Fruit fly (Drosophila melanogaster): ENCODE results near the gene CG8565.

Gene CG8565

dm6 chrX:15852815-15853542 lies 15.3 kb downstream of the CG8565 start, which contains the start of the genes UBL3 and CG15914 (continued):
- peak; percentile 82 for TF ChIP-seq nerfin-1 (tag; optimal IDR thresholded peaks at IDR 0.05)
- TF ChIP-seq dpn (GFP tag; optimal IDR thresholded peaks at IDR 0.05), result no peak
- TF ChIP-seq CG17912 (GFP tag; optimal IDR thresholded peaks at IDR 0.05), result no peak
- no peak for TF ChIP-seq seq (GFP tag; IDR thresholded peaks at IDR 0.05)
- peak; percentile 13 for TF ChIP-seq CG34376 (GFP tag; optimal IDR thresholded peaks at IDR 0.05)
- TF ChIP-seq Camta (GFP tag; optimal IDR thresholded peaks at IDR 0.05), result no peak
- TF ChIP-seq H2.0 (GFP tag; IDR thresholded peaks at IDR 0.05), result no peak
- TF ChIP-seq CG11695 (GFP tag; IDR thresholded peaks at IDR 0.05), result no peak
- TF ChIP-seq row (GFP tag; IDR thresholded peaks at IDR 0.05), result peak; percentile 53
- TF ChIP-seq exex (tag; optimal IDR thresholded peaks at IDR 0.05), result no peak
- TF ChIP-seq crp (GFP tag; optimal IDR thresholded peaks at IDR 0.05), result peak; percentile 44 to 89
- peak in 1 of 2 experiments; percentile 53 for TF ChIP-seq Pdp1 (GFP tag; optimal IDR thresholded peaks at IDR 0.05)
- TF ChIP-seq CG15269 (tag; optimal IDR thresholded peaks at IDR 0.05), result no peak
- no peak for TF ChIP-seq CG11398 (GFP tag; optimal IDR thresholded peaks at IDR 0.05)
- TF ChIP-seq Dll (GFP tag; IDR thresholded peaks at IDR 0.05; ENCODE audit: partially characterized antibody), result 0 out of 4 replicates have a peak, but pooled peaks have one; percentile 32
- TF ChIP-seq CG13424 (tag; optimal IDR thresholded peaks at IDR 0.05), result peak; percentile 6
- no peak for TF ChIP-seq CG10321 (GFP tag; IDR thresholded peaks at IDR 0.05)
- TF ChIP-seq Doc3 (GFP tag; IDR thresholded peaks at IDR 0.05; ENCODE audit: partially characterized antibody), result no peak
- no peak for TF ChIP-seq bbx (GFP tag; IDR thresholded peaks at IDR 0.05; ENCODE audit: partially characterized antibody)
- peak in 1 of 2 experiments; percentile 34 for TF ChIP-seq insv (GFP tag; optimal IDR thresholded peaks at IDR 0.05)
- TF ChIP-seq CG6765 (GFP tag; optimal IDR thresholded peaks at IDR 0.05), result no peak
- peak; percentile 9 for TF ChIP-seq zen (tag; optimal IDR thresholded peaks at IDR 0.05)
- no peak for TF ChIP-seq CG8290 (GFP tag; optimal IDR thresholded peaks at IDR 0.05)
- TF ChIP-seq CG8290 (tag; optimal IDR thresholded peaks at IDR 0.05), result peak in 1 of 2 experiments; percentile 9
- TF ChIP-seq ewg (GFP tag; optimal IDR thresholded peaks at IDR 0.05), result peak; percentile 60
- no peak for TF ChIP-seq ci (GFP tag; IDR thresholded peaks at IDR 0.05)
- no peak for TF ChIP-seq Adf1 (GFP tag; IDR thresholded peaks at IDR 0.05)
- TF ChIP-seq sqz (GFP tag; optimal IDR thresholded peaks at IDR 0.05), result peak; percentile 91
- TF ChIP-seq Vsx1 (GFP tag; optimal IDR thresholded peaks at IDR 0.05), result peak; percentile 12
- TF ChIP-seq Lhr (GFP tag; optimal IDR thresholded peaks at IDR 0.05), result peak; percentile 47
- TF ChIP-seq CG9797 (GFP tag; optimal IDR thresholded peaks at IDR 0.05), result peak; percentile 95
- TF ChIP-seq YL-1 (GFP tag; optimal IDR thresholded peaks at IDR 0.05), result peak; percentile 51
- no peak for TF ChIP-seq zfh2 (GFP tag; optimal IDR thresholded peaks at IDR 0.05)
- 0 out of 2 replicates have a peak, but pooled peaks have one; percentile 34 for TF ChIP-seq unc-4 (GFP tag; IDR thresholded peaks at IDR 0.05; ENCODE audit: partially characterized antibody)
- TF ChIP-seq TFAM (GFP tag; optimal IDR thresholded peaks at IDR 0.05), result no peak
- TF ChIP-seq prd (optimal IDR thresholded peaks at IDR 0.05), result no peak
- TF ChIP-seq prd (GFP tag; IDR thresholded peaks at IDR 0.05), result no peak
- TF ChIP-seq Bgb (GFP tag; IDR thresholded peaks at IDR 0.05; ENCODE audit: partially characterized antibody), result no peak
- TF ChIP-seq gfzf (GFP tag; optimal IDR thresholded peaks at IDR 0.05), result peak; percentile 81
- no peak for TF ChIP-seq dmrt11E (tag; optimal IDR thresholded peaks at IDR 0.05)
- peak; percentile 72 for TF ChIP-seq CG14710 (tag; optimal IDR thresholded peaks at IDR 0.05)
- TF ChIP-seq CG13287 (GFP tag; IDR thresholded peaks at IDR 0.05; ENCODE audit: partially characterized antibody), result no peak; the same call in 1 of the 2 replicates
- TF ChIP-seq CG9215 (GFP tag; IDR thresholded peaks at IDR 0.05), result no peak
- no peak for TF ChIP-seq ro (GFP tag; IDR thresholded peaks at IDR 0.05)
- no peak for TF ChIP-seq Hmx (GFP tag; optimal IDR thresholded peaks at IDR 0.05)
- TF ChIP-seq CG18011 (GFP tag; optimal IDR thresholded peaks at IDR 0.05), result no peak
- peak; percentile 80 for TF ChIP-seq CG1603 (tag; optimal IDR thresholded peaks at IDR 0.05)
- TF ChIP-seq grn (GFP tag; optimal IDR thresholded peaks at IDR 0.05), result no peak

All from whole organism, embryonic.